Fruit fly (Drosophila melanogaster): ENCODE data around the gene twin.

Gene twin

dm6 chr3R:24151924-24152809 lies 69.6 kb downstream of the twin start, which contains the start of the genes p38a and CG6178 (continued):
- TF ChIP-seq lov (optimal IDR thresholded peaks at IDR 0.05) (no peak), lov (GFP tag; IDR thresholded peaks at IDR 0.05) (peak; percentile 81; the same call in 2 of the 3 replicates), Bdp1 (GFP tag; optimal IDR thresholded peaks at IDR 0.05) (peak; percentile 33), Deaf1 (tag; optimal IDR thresholded peaks at IDR 0.05) (peak; percentile 89), sd (tag; optimal IDR thresholded peaks at IDR 0.05) (peak; percentile 92), Dip2 (GFP tag; IDR thresholded peaks at IDR 0.05) (peak; percentile 56), CG18599 (GFP tag; optimal IDR thresholded peaks at IDR 0.05) (peak; percentile 98), Mad (GFP tag; optimal IDR thresholded peaks at IDR 0.05) (peak; percentile 73), pzg (GFP tag; optimal IDR thresholded peaks at IDR 0.05) (peak; percentile 52), CG11085 (GFP tag; IDR thresholded peaks at IDR 0.05) (peak; percentile 97), Side (GFP tag; optimal IDR thresholded peaks at IDR 0.05) (no peak), peb (GFP tag; IDR thresholded peaks at IDR 0.05) (peak; percentile 87), pum (GFP tag; optimal IDR thresholded peaks at IDR 0.05) (peak; percentile 35)

- TF ChIP-seq Atf3 (GFP tag; optimal IDR thresholded peaks at IDR 0.05) (no peak), CG5180 (GFP tag; optimal IDR thresholded peaks at IDR 0.05) (peak; percentile 71), CG12769 (tag; optimal IDR thresholded peaks at IDR 0.05) (no peak), CG10321 (GFP tag; IDR thresholded peaks at IDR 0.05) (no peak), HLH3B (GFP tag; IDR thresholded peaks at IDR 0.05) (no peak), da (GFP tag; optimal IDR thresholded peaks at IDR 0.05) (no peak)
These were observed 71.7 kb downstream of the twin start, which contains the start of gene p38c for dm6 chr3R:24150103-24150502. p38c (minus strand) TSS chr3R:24150203.

dm6 chr3R:24148838-24149237 lies 72.9 kb downstream of the twin start, which contains the start of gene Slimp:
Slimp (minus strand) TSS chr3R:24148967.
- TF ChIP-seq row (GFP tag; IDR thresholded peaks at IDR 0.05) (peak; percentile 47; the same call in 2 of the 3 replicates), Dad (GFP tag; optimal IDR thresholded peaks at IDR 0.05) (no peak), tio (GFP tag; optimal IDR thresholded peaks at IDR 0.05) (no peak), Camta (GFP tag; optimal IDR thresholded peaks at IDR 0.05) (no peak), CG13296 (GFP tag; optimal IDR thresholded peaks at IDR 0.05) (peak; percentile 21), CG4820 (GFP tag; optimal IDR thresholded peaks at IDR 0.05) (no peak), CkIIα-i1 (GFP tag; IDR thresholded peaks at IDR 0.05) (no peak), sna (GFP tag; IDR thresholded peaks at IDR 0.05; ENCODE audit: partially characterized antibody) (peak; percentile 20; the same call in 1 of the 2 replicates), Dfd (GFP tag; optimal IDR thresholded peaks at IDR 0.05) (no peak), CG17359 (tag; optimal IDR thresholded peaks at IDR 0.05) (peak; percentile 2), Dek (tag; optimal IDR thresholded peaks at IDR 0.05) (no peak), ro (GFP tag; IDR thresholded peaks at IDR 0.05) (no peak), CG2116 (GFP tag; optimal IDR thresholded peaks at IDR 0.05) (peak; percentile 18), CHES-1-like (GFP tag; optimal IDR thresholded peaks at IDR 0.05) (peak; percentile 2), CG4328 (GFP tag; optimal IDR thresholded peaks at IDR 0.05) (no peak), bowl (GFP tag; IDR thresholded peaks at IDR 0.05) (no peak), z (GFP tag; IDR thresholded peaks at IDR 0.05) (no peak), Sox102F (GFP tag; optimal IDR thresholded peaks at IDR 0.05) (no peak), ab (GFP tag; optimal IDR thresholded peaks at IDR 0.05) (no peak), CG15269 (tag; optimal IDR thresholded peaks at IDR 0.05) (no peak), bcd (GFP tag; optimal IDR thresholded peaks at IDR 0.05) (no peak), ttk (GFP tag; IDR thresholded peaks at IDR 0.05) (no peak), kay (GFP tag; optimal IDR thresholded peaks at IDR 0.05) (no peak), MBD-R2 (GFP tag; IDR thresholded peaks at IDR 0.05) (peak; percentile 95), Ets97D (GFP tag; optimal IDR thresholded peaks at IDR 0.05) (peak; percentile 20), Deaf1 (tag; optimal IDR thresholded peaks at IDR 0.05) (no peak), Hey (tag; optimal IDR thresholded peaks at IDR 0.05) (no peak), chif (GFP tag; optimal IDR thresholded peaks at IDR 0.05) (no peak), Scr (GFP tag; IDR thresholded peaks at IDR 0.05; ENCODE audit: partially characterized antibody) (0 out of 2 replicates have a peak, but pooled peaks have one; percentile 2)
